Fruit fly (Drosophila melanogaster) whole organism, adult: ENCODE measurements around the gene CG17572.

Source experiments
- CG11617 ChIP-seq: fragments of 200-800 bp; sonication (Bioruptor generic); optimal IDR thresholded peaks from 2 replicates; lab custom pipeline; 2017; ENCODE audit warnings: mild to moderate bottlenecking, missing biosample characterization, missing genetic modification reagents, missing genetic modification characterization
- CG1620 ChIP-seq: fragments of 200-800 bp; sonication (Bioruptor generic); optimal IDR thresholded peaks from 2 replicates; lab custom pipeline; 2016; ENCODE audit warnings: missing biosample characterization, missing genetic modification characterization
- CG7101 ChIP-seq: fragments of 200-800 bp; sonication (Bioruptor generic); optimal IDR thresholded peaks from 2 replicates; lab custom pipeline; 2018; ENCODE audit warnings: missing biosample characterization, mild to moderate bottlenecking, missing genetic modification characterization, moderate library complexity
- Clk ChIP-seq: fragments of 200-800 bp; sonication (Bioruptor generic); optimal IDR thresholded peaks from 2 replicates; lab custom pipeline; 2017; ENCODE audit warnings: missing biosample characterization, missing genetic modification characterization
- Crg-1 ChIP-seq: fragments of 200-800 bp; sonication (Bioruptor generic); optimal IDR thresholded peaks from 2 replicates; lab custom pipeline; 2016; ENCODE audit warnings: missing biosample characterization, missing genetic modification characterization
- Hr96 ChIP-seq: fragments of 200-800 bp; sonication (Bioruptor generic); optimal IDR thresholded peaks from 2 replicates; lab custom pipeline; 2016; ENCODE audit warnings: missing biosample characterization, missing genetic modification characterization
- Mnt ChIP-seq: fragments of 200-800 bp; sonication (Bioruptor generic); optimal IDR thresholded peaks from 2 replicates; lab custom pipeline; 2016; ENCODE audit warnings: missing biosample characterization, mild to moderate bottlenecking, missing genetic modification characterization
- kay ChIP-seq: fragments of 200-800 bp; sonication (Bioruptor generic); peaks from one replicate; lab custom pipeline; 2016; ENCODE audit warnings: missing biosample characterization, missing genetic modification characterization, borderline replicate concordance

- TF ChIP-seq CG11617 (GFP tag; lab: Kevin White, UChicago) = no peak
- no peak for TF ChIP-seq CG1620
- TF ChIP-seq kay (GFP tag; lab: Kevin White, UChicago) = no peak
- no peak for TF ChIP-seq CG7101 (tag; lab: Kevin White, UChicago)
- TF ChIP-seq Clk (GFP tag; lab: Kevin White, UChicago) = no peak
- TF ChIP-seq Mnt (GFP tag; lab: Kevin White, UChicago) = no peak
- no peak for TF ChIP-seq Hr96 (GFP tag; lab: Kevin White, UChicago)
- no peak for TF ChIP-seq Crg-1 (GFP tag; lab: Kevin White, UChicago)
These were observed 25.0 kb downstream of the CG17572 start, which contains the start of gene CG10470 for dm6 chr2L:19048912-19049311.
